Fruit fly (Drosophila melanogaster) whole organism, embryonic: Measurements from ENCODE around the gene chif.

Experiments used
- Lhr ChIP-seq: fragments of 200-800 bp; sonication (Bioruptor generic); optimal IDR thresholded peaks from 3 replicates; lab custom pipeline; 2017; ENCODE audit warnings: mild to moderate bottlenecking, missing biosample characterization, missing genetic modification reagents, missing genetic modification characterization
- ato ChIP-seq: fragments of 200-800 bp; sonication (Bioruptor generic); IDR thresholded peaks from 2 replicates; pipeline ENCODE4 v1.3.6; 2022; ENCODE audit warnings: missing biosample characterization, missing genetic modification characterization; ENCODE audit not compliant: partially characterized antibody
- run ChIP-seq: fragments of 200-800 bp; sonication (Bioruptor generic); optimal IDR thresholded peaks from 3 replicates; lab custom pipeline; 2018; ENCODE audit warnings: missing biosample characterization, mild to moderate bottlenecking, missing genetic modification characterization

DNA sequence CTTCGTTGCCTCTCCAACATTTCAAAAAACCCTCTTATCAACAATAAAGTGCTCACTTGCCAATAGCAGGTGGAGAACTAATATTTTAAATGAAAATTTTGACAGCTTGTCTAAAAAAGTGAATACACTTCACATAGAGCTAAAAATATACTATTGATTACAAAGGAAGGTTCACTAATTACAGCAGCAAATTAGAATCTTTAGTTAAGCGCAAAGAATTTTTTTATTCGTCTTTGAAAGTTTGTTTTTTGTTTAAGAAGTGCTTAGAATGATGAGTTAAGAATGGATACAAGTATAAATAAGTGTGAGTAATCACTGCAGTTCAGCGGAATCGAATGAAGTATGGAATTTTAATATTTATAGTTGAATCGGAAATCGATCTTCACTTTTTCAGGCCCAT, 10.2 kb downstream of the chif start, which contains the start of gene CG44405:
- TF ChIP-seq ato (no peak), Lhr (no peak), run (tag; lab: Kevin White, UChicago) (no peak)
